Worm (Caenorhabditis elegans) whole organism, L1 larva: Measurements from ENCODE around the gene Y38F1A.2.

ENCODE experiments used
- C34B4.2 ChIP-seq: sonication (generic microtip); optimal IDR thresholded peaks from 2 replicates; lab custom pipeline; 2017; ENCODE audit warnings: mild to moderate bottlenecking, missing genetic modification characterization, missing compliant biosample characterization
- F16B12.6 ChIP-seq: fragments of 150-350 bp; optimal IDR thresholded peaks from 2 replicates; lab custom pipeline; 2014; ENCODE audit warnings: missing biosample characterization, missing genetic modification characterization
- Y116A8C.19 ChIP-seq: sonication (generic microtip); optimal IDR thresholded peaks from 2 replicates; lab custom pipeline; 2016; ENCODE audit warnings: missing compliant biosample characterization, missing genetic modification characterization, borderline replicate concordance
- ama-1 ChIP-seq: fragments of 150-350 bp; optimal IDR thresholded peaks from 2 replicates; lab custom pipeline; 2014
- dpl-1 ChIP-seq, 3 experiments: fragments of 150-350 bp in 2 of 3; sonication (generic microtip) in 1 of 3; optimal IDR thresholded peaks; 2 replicates each; lab custom pipeline; 2014 to 2017; ENCODE audit warnings: missing biosample characterization in 3 of 3, missing genetic modification characterization in 3 of 3, missing genetic modification reagents in 3 of 3
- egl-13 ChIP-seq: sonication (generic microtip); optimal IDR thresholded peaks from 2 replicates; lab custom pipeline; 2016; ENCODE audit warnings: missing genotype, missing genetic modification reagents, missing genetic modification characterization, missing compliant biosample characterization
- elt-3 ChIP-seq, 6 experiments: fragments of 150-350 bp in 1 of 6; sonication (generic microtip); optimal IDR thresholded peaks; 2 replicates each; lab custom pipeline; 2017 to 2018; ENCODE audit warnings: missing biosample characterization in 6 of 6, missing genetic modification characterization in 6 of 6, inconsistent platforms in 1 of 6
- fkh-10 ChIP-seq: sonication (generic microtip); optimal IDR thresholded peaks from 2 replicates; lab custom pipeline; 2017; ENCODE audit warnings: missing biosample characterization, missing genetic modification reagents, missing genetic modification characterization
- irx-1 ChIP-seq: sonication (generic microtip); optimal IDR thresholded peaks from 2 replicates; lab custom pipeline; 2016; ENCODE audit warnings: missing genetic modification characterization, missing compliant biosample characterization
- isw-1 ChIP-seq: fragments of 200-800 bp; sonication (Bioruptor generic); IDR thresholded peaks from 2 replicates; pipeline ENCODE4 v1.3.6; 2022; ENCODE audit warnings: missing genetic modification characterization, missing compliant biosample characterization
- lir-3 ChIP-seq: sonication (generic microtip); optimal IDR thresholded peaks from 2 replicates; lab custom pipeline; 2016; ENCODE audit warnings: mild to moderate bottlenecking, missing genetic modification characterization, moderate library complexity, missing compliant biosample characterization; ENCODE audit not compliant: poor library complexity
- lsy-2 ChIP-seq, 2 experiments: fragments of 150-350 bp; optimal IDR thresholded peaks; 2 replicates each; lab custom pipeline; 2014; ENCODE audit warnings: missing biosample characterization in 2 of 2, missing genetic modification characterization in 2 of 2
- mdl-1 ChIP-seq, 2 experiments: fragments of 150-350 bp; optimal IDR thresholded peaks; 2 replicates each; lab custom pipeline; 2014 to 2017; ENCODE audit warnings: missing biosample characterization in 2 of 2, missing genetic modification characterization in 2 of 2, inconsistent platforms in 1 of 2
- mep-1 ChIP-seq: fragments of 150-350 bp; optimal IDR thresholded peaks from 2 replicates; lab custom pipeline; 2014; ENCODE audit warnings: missing biosample characterization, missing genetic modification characterization
- nhr-11 ChIP-seq: fragments of 150-350 bp; optimal IDR thresholded peaks from 2 replicates; lab custom pipeline; 2014; ENCODE audit warnings: missing biosample characterization, missing genetic modification characterization
- nhr-12 ChIP-seq: sonication (generic microtip); optimal IDR thresholded peaks from 2 replicates; lab custom pipeline; 2017; ENCODE audit warnings: missing biosample characterization, missing genetic modification characterization
- nhr-19 ChIP-seq: fragments of 200-800 bp; sonication (Bioruptor generic); conservative IDR thresholded peaks from 2 replicates; pipeline ENCODE4 v1.3.6; 2022; ENCODE audit warnings: missing genetic modification characterization, missing compliant biosample characterization
- nhr-237 ChIP-seq: fragments of 150-350 bp; optimal IDR thresholded peaks from 2 replicates; lab custom pipeline; 2014; ENCODE audit warnings: missing biosample characterization, missing genetic modification characterization
- nhr-77 ChIP-seq: fragments of 150-350 bp; optimal IDR thresholded peaks from 2 replicates; lab custom pipeline; 2014; ENCODE audit warnings: missing biosample characterization, missing genetic modification characterization
- nhr-85 ChIP-seq: sonication (generic microtip); peaks from one replicate; lab custom pipeline; 2016; ENCODE audit warnings: missing genetic modification characterization, inconsistent platforms, missing compliant biosample characterization
- snpc-4 ChIP-seq: fragments of 150-350 bp; optimal IDR thresholded peaks from 2 replicates; lab custom pipeline; 2014; ENCODE audit warnings: missing biosample characterization, missing genetic modification characterization
- sup-37 ChIP-seq: fragments of 200-800 bp; sonication (Bioruptor generic); optimal IDR thresholded peaks from 2 replicates; lab custom pipeline; 2018; ENCODE audit warnings: mild to moderate bottlenecking, missing genetic modification characterization, missing compliant biosample characterization
- tbx-2 ChIP-seq: sonication (generic microtip); optimal IDR thresholded peaks from 2 replicates; lab custom pipeline; 2016; ENCODE audit warnings: missing genetic modification characterization, missing compliant biosample characterization

Gene Y38F1A.2

ce11 chrII:13006283-13006682 lies 51.5 kb downstream of the Y38F1A.2 start (continued):
- TF ChIP-seq elt-3 (tag; optimal IDR thresholded peaks at IDR 0.05; lab: Kevin White, UChicago) (peak in 2 of 6 experiments; percentile 84 to 92), egl-13 (no peak), nhr-237 (tag; lab: Kevin White, UChicago) (no peak), nhr-19 (GFP tag; lab: Robert Waterston, UW) (peak; percentile 52), lir-3 (tag; lab: Kevin White, UChicago) (peak; percentile 4), ama-1 (no peak), dpl-1 (GFP tag; optimal IDR thresholded peaks at IDR 0.05; lab: Kevin White, UChicago) (peak in 1 of 3 experiments; percentile 22), mep-1 (tag; lab: Kevin White, UChicago) (no peak), nhr-12 (tag; lab: Kevin White, UChicago) (no peak), fkh-10 (GFP tag; lab: Kevin White, UChicago) (no peak), nhr-85 (tag; lab: Kevin White, UChicago) (peak; percentile 29), mdl-1 (tag; optimal IDR thresholded peaks at IDR 0.05; lab: Kevin White, UChicago) (no peak), snpc-4 (tag; lab: Kevin White, UChicago) (no peak), F16B12.6 (tag; lab: Kevin White, UChicago) (no peak), tbx-2 (tag; lab: Kevin White, UChicago) (peak; percentile 14), irx-1 (tag; lab: Kevin White, UChicago) (no peak), sup-37 (no peak), lsy-2 (tag; optimal IDR thresholded peaks at IDR 0.05; lab: Kevin White, UChicago) (peak in 1 of 2 experiments; percentile 67), isw-1 (GFP tag; lab: Robert Waterston, UW) (no peak), Y116A8C.19 (tag; lab: Kevin White, UChicago) (no peak), nhr-11 (tag; lab: Kevin White, UChicago) (no peak), C34B4.2 (tag; lab: Kevin White, UChicago) (no peak), nhr-77 (tag; lab: Kevin White, UChicago) (no peak)
